Worm (Caenorhabditis elegans) whole organism, L1 larva: ENCODE data around the gene bli-2.

Experiments used
- efl-1 ChIP-seq, 4 experiments: fragments of 150-350 bp; optimal IDR thresholded peaks in 3 of 4; peaks in 1 of 4; 1 replicate in 1 of 4; 2 replicates in 3 of 4; lab custom pipeline; 2014; ENCODE audit warnings: missing biosample characterization in 2 of 4, missing genetic modification characterization in 2 of 4, missing genetic modification reagents in 2 of 4
- elt-3 ChIP-seq, 6 experiments: fragments of 150-350 bp in 1 of 6; sonication (generic microtip); optimal IDR thresholded peaks; 2 replicates each; lab custom pipeline; 2017 to 2018; ENCODE audit warnings: missing biosample characterization in 6 of 6, missing genetic modification characterization in 6 of 6, inconsistent platforms in 1 of 6
- nhr-76 ChIP-seq: sonication (generic microtip); optimal IDR thresholded peaks from 2 replicates; lab custom pipeline; 2017; ENCODE audit warnings: missing biosample characterization, missing genetic modification characterization
- nhr-77 ChIP-seq: fragments of 150-350 bp; optimal IDR thresholded peaks from 2 replicates; lab custom pipeline; 2014; ENCODE audit warnings: missing biosample characterization, missing genetic modification characterization
- nhr-90 ChIP-seq: sonication (generic microtip); optimal IDR thresholded peaks from 2 replicates; lab custom pipeline; 2016; ENCODE audit warnings: mild to moderate bottlenecking, missing genetic modification characterization, missing compliant biosample characterization; ENCODE audit not compliant: poor library complexity
- snpc-4 ChIP-seq: fragments of 150-350 bp; optimal IDR thresholded peaks from 2 replicates; lab custom pipeline; 2014; ENCODE audit warnings: missing biosample characterization, missing genetic modification characterization
- sptf-1 ChIP-seq: fragments of 150-350 bp; optimal IDR thresholded peaks from 2 replicates; lab custom pipeline; 2014; ENCODE audit warnings: missing biosample characterization, missing genetic modification characterization
- swsn-7 ChIP-seq: sonication (generic microtip); optimal IDR thresholded peaks from 2 replicates; lab custom pipeline; 2016; ENCODE audit warnings: missing genetic modification characterization, missing compliant biosample characterization
- tbx-2 ChIP-seq: sonication (generic microtip); optimal IDR thresholded peaks from 2 replicates; lab custom pipeline; 2016; ENCODE audit warnings: missing genetic modification characterization, missing compliant biosample characterization
- unc-130 ChIP-seq: fragments of 150-350 bp; optimal IDR thresholded peaks from 2 replicates; lab custom pipeline; 2017; ENCODE audit warnings: missing biosample characterization, missing genetic modification characterization, inconsistent platforms
- unc-30 ChIP-seq: sonication (generic microtip); optimal IDR thresholded peaks from 2 replicates; lab custom pipeline; 2017; ENCODE audit warnings: missing biosample characterization, missing genetic modification characterization
- ztf-11 ChIP-seq, 2 experiments: sonication (generic microtip); optimal IDR thresholded peaks; 2 replicates each; lab custom pipeline; 2016 to 2017; ENCODE audit warnings: missing genetic modification characterization in 2 of 2, missing biosample characterization in 1 of 2, missing compliant biosample characterization in 1 of 2

DNA sequence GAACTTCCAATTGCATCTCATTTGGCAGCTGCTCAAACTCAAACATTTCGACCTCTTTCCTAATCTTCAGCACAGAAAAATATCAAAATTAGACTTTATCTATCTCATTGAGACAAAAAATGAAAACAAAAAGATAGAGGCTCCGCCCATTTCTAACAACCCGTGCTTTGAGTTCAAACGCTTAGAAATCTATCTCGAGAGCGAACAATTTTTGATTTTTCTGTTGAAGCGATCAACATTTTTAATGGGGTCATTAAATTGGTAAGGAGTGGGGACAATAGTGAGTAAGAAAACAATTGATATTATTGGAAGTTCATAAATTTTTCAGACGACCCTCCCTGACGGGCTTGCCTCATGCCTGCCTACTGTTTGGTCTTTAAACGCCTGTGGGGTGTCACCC lies 46.6 kb upstream of the bli-2 start, which contains the start of the genes C25H3.10 and C25H3.1:
- TF ChIP-seq efl-1 (optimal IDR thresholded peaks at IDR 0.05; lab: Kevin White, UChicago): no peak
- TF ChIP-seq efl-1 (GFP tag; optimal IDR thresholded peaks at IDR 0.05 in 1 of 2; lab: Kevin White, UChicago): no peak
- TF ChIP-seq unc-130 (tag; lab: Kevin White, UChicago): no peak
- no peak for TF ChIP-seq nhr-77 (tag; lab: Kevin White, UChicago)
- no peak for TF ChIP-seq unc-30
- TF ChIP-seq ztf-11 (tag; optimal IDR thresholded peaks at IDR 0.05; lab: Kevin White, UChicago): no peak
- no peak for TF ChIP-seq elt-3 (tag; optimal IDR thresholded peaks at IDR 0.05; lab: Kevin White, UChicago)
- TF ChIP-seq nhr-76 (tag; lab: Kevin White, UChicago): no peak
- peak; percentile 57 for TF ChIP-seq snpc-4
- no peak for TF ChIP-seq swsn-7
- no peak for TF ChIP-seq tbx-2
- no peak for TF ChIP-seq sptf-1 (tag; lab: Kevin White, UChicago)
- TF ChIP-seq nhr-90: no peak
